Fruit fly (Drosophila melanogaster): ENCODE measurements around the gene Exo84.

Exo84 gene

DNA sequence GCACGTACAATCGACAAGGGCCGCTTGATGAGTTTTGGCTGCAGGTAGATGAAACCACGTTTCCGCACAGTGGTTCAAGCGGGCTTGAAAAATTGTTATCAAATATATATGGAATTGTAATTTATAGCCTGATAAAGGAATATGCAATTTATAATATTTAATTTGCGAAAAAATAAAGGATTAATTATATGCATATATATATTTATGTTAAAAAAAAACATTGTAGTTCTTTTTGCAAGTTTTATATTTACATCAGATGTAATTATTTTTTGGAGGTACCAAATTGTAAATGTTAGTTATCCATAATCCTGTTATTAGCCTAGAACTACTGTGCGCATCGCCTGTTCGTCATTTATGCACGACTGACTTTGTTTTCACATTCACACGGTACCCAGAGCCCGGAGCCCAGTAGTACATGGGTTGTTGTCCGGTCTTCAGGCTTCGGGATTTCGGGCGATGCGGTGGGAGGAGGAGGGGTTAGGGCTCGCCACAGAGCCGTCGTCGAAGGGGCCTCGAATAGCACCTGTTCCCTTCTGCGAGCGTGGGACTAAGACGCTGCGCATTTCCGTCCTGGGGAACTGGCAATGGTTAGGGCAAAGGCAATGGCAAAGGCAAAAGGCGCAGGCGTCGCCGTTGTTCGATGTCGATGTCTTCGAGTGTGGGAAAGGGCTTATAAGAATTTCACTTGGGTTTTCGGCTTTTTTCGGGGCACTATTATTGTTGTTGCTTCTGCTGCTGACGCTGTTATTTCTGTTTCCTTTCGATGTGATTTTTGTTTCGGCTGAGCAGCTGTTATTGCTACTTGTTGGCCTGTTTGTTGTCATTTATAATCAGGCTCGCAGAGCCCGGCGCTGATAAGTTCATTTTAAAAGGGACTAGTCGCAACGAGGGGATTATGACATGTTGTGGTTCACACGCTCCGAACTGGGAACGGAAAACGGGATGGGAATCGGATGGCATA is 34.0 kb downstream of the Exo84 start (continued):
- TF ChIP-seq jing (GFP tag; optimal IDR thresholded peaks at IDR 0.05) (peak; percentile 34), fru (optimal IDR thresholded peaks at IDR 0.05) (no peak), nerfin-2 (GFP tag; IDR thresholded peaks at IDR 0.05; ENCODE audit: partially characterized antibody) (no peak), z (GFP tag; IDR thresholded peaks at IDR 0.05) (0 out of 3 replicates have a peak, but pooled peaks have one; percentile 4), CG16779 (GFP tag; IDR thresholded peaks at IDR 0.05) (0 out of 2 replicates have a peak, but pooled peaks have one; percentile 7), CG4404 (GFP tag; IDR thresholded peaks at IDR 0.05) (peak; percentile 94), chinmo (GFP tag; IDR thresholded peaks at IDR 0.05; ENCODE audit: partially characterized antibody) (no peak), CG15601 (tag; optimal IDR thresholded peaks at IDR 0.05) (peak; percentile 91), CG4282 (GFP tag; optimal IDR thresholded peaks at IDR 0.05) (peak; percentile 66), CG3847 (GFP tag; IDR thresholded peaks at IDR 0.05) (peak; percentile 15; the same call in 1 of the 2 replicates), CG12299 (tag; optimal IDR thresholded peaks at IDR 0.05) (peak; percentile 61), kay (GFP tag; optimal IDR thresholded peaks at IDR 0.05) (peak; percentile 31), CG6654 (GFP tag; optimal IDR thresholded peaks at IDR 0.05) (peak; percentile 35), ttk (GFP tag; IDR thresholded peaks at IDR 0.05) (peak; percentile 73), pan (optimal IDR thresholded peaks at IDR 0.05) (no peak), pan (GFP tag; optimal IDR thresholded peaks at IDR 0.05 in 1 of 2, IDR thresholded peaks at IDR 0.05 in 1 of 2) (peak in 1 of 2 experiments; percentile 34), CG17328 (GFP tag; IDR thresholded peaks at IDR 0.05) (peak; percentile 82), CG10654 (GFP tag; optimal IDR thresholded peaks at IDR 0.05) (peak; percentile 35), CG12942 (GFP tag; optimal IDR thresholded peaks at IDR 0.05) (peak; percentile 47), Hmr (GFP tag; optimal IDR thresholded peaks at IDR 0.05) (peak; percentile 21), ab (GFP tag; optimal IDR thresholded peaks at IDR 0.05) (no peak), CG7556 (GFP tag; optimal IDR thresholded peaks at IDR 0.05) (peak; percentile 94), Lhr (GFP tag; optimal IDR thresholded peaks at IDR 0.05) (peak; percentile 79), CG8765 (GFP tag; IDR thresholded peaks at IDR 0.05) (peak; percentile 56; the same call in 1 of the 2 replicates), CG10274 (GFP tag; optimal IDR thresholded peaks at IDR 0.05) (peak; percentile 49), Drgx (GFP tag; IDR thresholded peaks at IDR 0.05) (peak; percentile 28; the same call in 1 of the 2 replicates), ac (GFP tag; optimal IDR thresholded peaks at IDR 0.05) (peak; percentile 82), crol (GFP tag; IDR thresholded peaks at IDR 0.05) (peak; percentile 94), nom (GFP tag; optimal IDR thresholded peaks at IDR 0.05) (peak; percentile 86), h (optimal IDR thresholded peaks at IDR 0.05) (peak; percentile 38), CG9609 (GFP tag; optimal IDR thresholded peaks at IDR 0.05) (no peak), CG8359 (GFP tag; optimal IDR thresholded peaks at IDR 0.05; ENCODE audit: borderline replicate concordance) (peak; percentile 79), CG6254 (GFP tag; optimal IDR thresholded peaks at IDR 0.05) (peak; percentile 83), Nf-YB (GFP tag; optimal IDR thresholded peaks at IDR 0.05) (peak; percentile 78), al (GFP tag; IDR thresholded peaks at IDR 0.05) (no peak), CG12391 (tag; optimal IDR thresholded peaks at IDR 0.05) (peak; percentile 94), Sry-β (GFP tag; optimal IDR thresholded peaks at IDR 0.05) (no peak), gem (tag; optimal IDR thresholded peaks at IDR 0.05) (peak; percentile 95), CG10959 (GFP tag; IDR thresholded peaks at IDR 0.05) (peak; percentile 77), so (GFP tag; IDR thresholded peaks at IDR 0.05) (peak; percentile 71; the same call in 2 of the 3 replicates), Lim3 (GFP tag; IDR thresholded peaks at IDR 0.05) (no peak), slou (GFP tag; optimal IDR thresholded peaks at IDR 0.05) (peak; percentile 1), HmgZ (tag; optimal IDR thresholded peaks at IDR 0.05) (no peak), CG30403 (GFP tag; optimal IDR thresholded peaks at IDR 0.05) (peak; percentile 80), CG31388 (GFP tag; optimal IDR thresholded peaks at IDR 0.05) (peak; percentile 4), CG10565 (GFP tag; optimal IDR thresholded peaks at IDR 0.05) (peak; percentile 22), CG30431 (GFP tag; optimal IDR thresholded peaks at IDR 0.05) (peak; percentile 83), HLH3B (GFP tag; IDR thresholded peaks at IDR 0.05) (peak; percentile 58), CG34422 (GFP tag; IDR thresholded peaks at IDR 0.05) (peak; percentile 43; the same call in 2 of the 3 replicates)

Measured in whole organism, embryonic.